Worm (Caenorhabditis elegans): ENCODE data around the gene C27H5.12.

Gene C27H5.12

DNA sequence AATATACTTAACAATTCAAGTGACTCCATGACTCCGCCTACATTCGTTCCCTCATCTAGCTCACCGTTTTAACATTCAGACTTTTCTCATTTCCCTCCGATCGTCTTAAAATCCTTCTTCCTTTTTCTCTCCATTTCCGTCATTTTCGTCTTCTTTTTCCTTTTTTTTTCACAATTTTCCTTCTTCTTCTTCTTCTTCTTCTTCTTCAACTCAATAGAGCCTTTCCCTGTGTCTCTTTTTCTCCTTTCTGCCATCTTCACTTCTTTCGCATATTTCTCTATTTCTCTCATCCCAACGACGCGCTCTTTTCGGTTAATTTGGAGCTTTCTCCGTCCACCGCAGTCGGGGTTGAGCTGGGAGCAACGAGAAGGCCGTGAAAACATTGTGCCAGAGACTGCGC, 21.2 kb upstream of the C27H5.12 start (continued):
- TF ChIP-seq zip-2 (tag; optimal IDR thresholded peaks at IDR 0.05) (no peak), mep-1 (tag; optimal IDR thresholded peaks at IDR 0.05) (peak; percentile 45), nhr-28 (tag; optimal IDR thresholded peaks at IDR 0.05) (no peak), ceh-32 (tag; optimal IDR thresholded peaks at IDR 0.05; ENCODE audit: poor library complexity) (no peak), T20F7.1 (GFP tag; optimal IDR thresholded peaks at IDR 0.05) (no peak), nhr-10 (tag; optimal IDR thresholded peaks at IDR 0.05) (no peak), ztf-7 (tag; optimal IDR thresholded peaks at IDR 0.05) (no peak), F37D6.2 (tag; optimal IDR thresholded peaks at IDR 0.05) (no peak), D1046.2 (GFP tag; IDR thresholded peaks at IDR 0.05) (no peak), ama-1 (optimal IDR thresholded peaks at IDR 0.05) (no peak), sdz-12 (GFP tag; optimal IDR thresholded peaks at IDR 0.05) (no peak), lin-1 (GFP tag; IDR thresholded peaks at IDR 0.05) (no peak), unc-39 (tag; optimal IDR thresholded peaks at IDR 0.05) (no peak)

DNA sequence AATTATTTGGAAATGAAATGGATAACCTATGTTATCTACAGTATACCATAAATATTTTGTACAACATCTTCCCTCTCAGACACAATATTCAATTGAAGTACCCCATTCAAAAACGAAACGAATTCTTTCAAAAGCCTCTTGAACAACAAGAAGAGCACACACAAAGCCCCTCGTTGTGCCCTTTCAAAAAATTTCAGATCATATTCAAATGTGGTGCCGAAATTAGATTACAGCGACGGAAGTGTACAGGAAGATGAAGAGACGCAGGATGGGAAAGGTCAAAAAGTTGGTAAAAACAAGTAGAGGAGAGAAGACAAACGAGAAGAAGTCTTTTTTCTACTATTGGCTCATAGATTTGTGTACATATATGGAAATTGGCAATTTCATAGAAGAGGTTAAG, 14.7 kb upstream of the C27H5.12 start:
- TF ChIP-seq mxl-2 (GFP tag; conservative IDR thresholded peaks at IDR 0.05) (no peak), fkh-10 (GFP tag; optimal IDR thresholded peaks at IDR 0.05) (peak; percentile 74)

ce11 chrII:7174843-7175242, 13.4 kb upstream of the C27H5.12 start, which contains the start of gene glc-4:
Gene glc-4 (minus strand): TSS chrII:7174943.
- TF ChIP-seq madf-9 (GFP tag; conservative IDR thresholded peaks at IDR 0.05), result no peak
- no peak for TF ChIP-seq Y5F2A.4 (GFP tag; optimal IDR thresholded peaks at IDR 0.05)
- TF ChIP-seq dpl-1 (GFP tag; optimal IDR thresholded peaks at IDR 0.05), result no peak
- TF ChIP-seq ceh-32 (tag; optimal IDR thresholded peaks at IDR 0.05; ENCODE audit: poor library complexity), result no peak
- no peak for TF ChIP-seq madf-5 (GFP tag; IDR thresholded peaks at IDR 0.05)
- TF ChIP-seq dmd-6 (GFP tag; IDR thresholded peaks at IDR 0.05), result no peak
- no peak for TF ChIP-seq ztf-11 (tag; optimal IDR thresholded peaks at IDR 0.05)
- TF ChIP-seq D1046.2 (GFP tag; IDR thresholded peaks at IDR 0.05), result no peak
- no peak for TF ChIP-seq lim-7 (GFP tag; IDR thresholded peaks at IDR 0.05)
- no peak for TF ChIP-seq snpc-4 (tag; optimal IDR thresholded peaks at IDR 0.05)
- TF ChIP-seq sdz-12 (GFP tag; optimal IDR thresholded peaks at IDR 0.05), result no peak
- TF ChIP-seq daf-8 (GFP tag; IDR thresholded peaks at IDR 0.05), result no peak
- no peak for TF ChIP-seq ZK546.5 (tag; optimal IDR thresholded peaks at IDR 0.05)
- no peak for TF ChIP-seq duxl-1 (tag; optimal IDR thresholded peaks at IDR 0.05; ENCODE audit: poor library complexity)
- no peak for TF ChIP-seq nhr-10 (tag; optimal IDR thresholded peaks at IDR 0.05)
- no peak for TF ChIP-seq lsy-2 (tag; optimal IDR thresholded peaks at IDR 0.05)
- no peak for TF ChIP-seq cey-2 (tag; optimal IDR thresholded peaks at IDR 0.05; ENCODE audit: borderline replicate concordance, insufficient read depth)
- TF ChIP-seq zfp-3 (GFP tag; conservative IDR thresholded peaks at IDR 0.05), result no peak

DNA sequence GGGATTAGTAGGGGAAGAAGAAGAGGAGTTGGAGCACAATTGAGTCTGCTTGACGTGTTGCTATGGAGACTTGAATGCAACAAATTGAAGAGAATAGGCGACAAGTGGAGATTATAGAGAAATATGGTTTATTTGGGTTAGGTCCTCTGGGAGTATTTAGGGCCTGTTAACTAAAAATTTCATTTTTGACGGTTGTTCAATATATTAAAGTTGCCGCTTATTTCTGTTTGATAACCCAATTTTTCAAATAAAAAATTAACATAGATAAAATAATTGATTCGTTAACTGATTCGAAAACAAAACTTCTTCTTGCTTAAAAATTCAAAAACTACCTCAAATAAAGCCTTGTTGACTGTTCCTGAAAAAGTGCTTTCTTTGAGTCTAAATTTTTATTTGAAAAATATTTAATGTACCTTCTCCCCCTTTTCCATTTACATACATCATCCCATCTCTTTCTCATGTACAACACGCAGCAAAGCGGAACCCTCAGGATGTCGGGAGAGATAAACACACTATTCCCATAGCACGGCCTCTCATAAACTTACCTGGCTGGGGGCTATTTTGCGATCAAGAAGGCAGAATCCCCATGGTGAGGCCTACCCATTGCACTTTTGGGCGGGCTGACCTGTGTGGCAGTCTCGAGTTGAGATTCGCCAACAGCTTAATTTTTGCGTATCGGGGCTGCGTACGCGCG, 10.0 kb upstream of the C27H5.12 start, which contains the start of gene dyf-13:
Gene dyf-13, minus strand, starts transcription at position 51 of the 694 bp plus-strand sequence.
- TF ChIP-seq lin-1 (GFP tag; IDR thresholded peaks at IDR 0.05) (no peak), lin-15B (tag; optimal IDR thresholded peaks at IDR 0.05) (no peak), ceh-82 (tag; optimal IDR thresholded peaks at IDR 0.05) (no peak), skn-1 (tag; optimal IDR thresholded peaks at IDR 0.05) (no peak), madf-5 (GFP tag; IDR thresholded peaks at IDR 0.05) (no peak), ceh-32 (tag; optimal IDR thresholded peaks at IDR 0.05; ENCODE audit: poor library complexity) (no peak), pqm-1 (tag; optimal IDR thresholded peaks at IDR 0.05) (no peak), ztf-7 (tag; optimal IDR thresholded peaks at IDR 0.05) (no peak), hlh-11 (tag; optimal IDR thresholded peaks at IDR 0.05) (no peak)

DNA sequence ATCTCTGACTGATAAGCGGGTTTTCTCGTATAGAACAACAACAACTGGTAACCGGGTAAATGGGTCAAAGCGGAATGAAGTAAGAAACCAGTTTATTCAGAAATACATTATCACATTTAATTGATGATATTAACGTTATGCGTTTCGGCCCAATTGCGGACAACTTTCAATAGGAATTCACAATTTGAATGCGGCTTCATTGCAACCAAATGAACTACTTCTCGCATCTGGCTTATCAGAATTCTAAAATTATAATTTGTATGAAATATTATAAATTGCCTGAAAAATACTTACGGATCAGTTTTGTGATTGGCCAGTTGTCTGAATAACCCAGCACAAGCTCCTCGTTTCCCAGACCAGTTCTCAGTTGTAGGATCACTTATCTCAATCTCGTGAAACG, 7.3 kb upstream of the C27H5.12 start, which contains the start of gene col-36:
Gene col-36, minus strand, starts transcription at position 101 of the 400 bp plus-strand sequence.
- no peak for TF ChIP-seq ceh-28 (tag; optimal IDR thresholded peaks at IDR 0.05)
- TF ChIP-seq ceh-20 (GFP tag; IDR thresholded peaks at IDR 0.05), result no peak
- TF ChIP-seq sdz-12 (GFP tag; optimal IDR thresholded peaks at IDR 0.05), result no peak
- no peak for TF ChIP-seq ctbp-1 (GFP tag; IDR thresholded peaks at IDR 0.05)
- no peak for TF ChIP-seq pqm-1 (tag; optimal IDR thresholded peaks at IDR 0.05)
- no peak for TF ChIP-seq Y105C5A.15 (GFP tag; IDR thresholded peaks at IDR 0.05)
- no peak for TF ChIP-seq ceh-82 (tag; optimal IDR thresholded peaks at IDR 0.05)
- no peak for TF ChIP-seq snpc-1.2 (GFP tag; IDR thresholded peaks at IDR 0.05)
- TF ChIP-seq set-16 (GFP tag; IDR thresholded peaks at IDR 0.05), result no peak
- no peak for TF ChIP-seq daf-12 (tag; optimal IDR thresholded peaks at IDR 0.05)
- no peak for TF ChIP-seq egl-43 (GFP tag; IDR thresholded peaks at IDR 0.05)

All from whole organism, L4 larva.